Worm (Caenorhabditis elegans) whole organism, L2 larva: ENCODE data around the gene grd-1.

Source experiments
- alr-1 ChIP-seq: fragments of 150-350 bp; optimal IDR thresholded peaks from 2 replicates; lab custom pipeline; 2014; ENCODE audit warnings: missing biosample characterization, missing genetic modification characterization
- lin-11 ChIP-seq: fragments of 150-350 bp; sonication (generic microtip); optimal IDR thresholded peaks from 2 replicates; lab custom pipeline; 2014; ENCODE audit warnings: missing biosample characterization, missing genetic modification characterization, inconsistent platforms, mixed read lengths
- nhr-77 ChIP-seq: fragments of 150-350 bp; optimal IDR thresholded peaks from 2 replicates; lab custom pipeline; 2014; ENCODE audit warnings: missing biosample characterization, missing genetic modification characterization
- zag-1 ChIP-seq: fragments of 150-350 bp; optimal IDR thresholded peaks from 2 replicates; lab custom pipeline; 2014; ENCODE audit warnings: missing biosample characterization, missing genetic modification characterization

DNA sequence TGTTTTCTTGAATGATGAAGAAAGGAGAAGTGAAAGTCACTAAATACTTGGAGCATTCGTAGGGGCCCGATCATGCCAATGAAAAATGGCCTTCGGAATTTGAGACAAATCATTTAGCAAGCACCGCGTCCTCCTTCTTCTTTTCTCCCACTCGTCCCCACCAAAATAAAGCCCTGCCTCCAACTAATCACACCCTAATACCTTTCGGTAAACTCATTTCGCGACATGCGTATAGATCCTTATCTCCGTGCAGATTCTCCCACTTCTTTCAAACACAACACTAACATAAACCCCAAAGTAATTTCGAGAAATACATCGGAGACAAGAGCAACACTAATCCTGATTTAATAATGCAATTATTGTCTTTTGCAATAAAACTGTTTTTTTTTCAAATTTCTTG is 28.4 kb downstream of the grd-1 start:
- TF ChIP-seq alr-1 (tag; lab: Kevin White, UChicago) = peak; percentile 47
- TF ChIP-seq nhr-77 (tag; lab: Kevin White, UChicago) = no peak
- TF ChIP-seq lin-11 (tag; lab: Kevin White, UChicago) = no peak
- TF ChIP-seq zag-1 (tag; lab: Kevin White, UChicago) = no peak
